Fruit fly (Drosophila melanogaster) S2 (cell line): ENCODE measurements around the gene CG12112.

Experiments
- CG8478 ChIP-seq: fragments of >200 bp; optimal IDR thresholded peaks from 2 replicates; lab custom pipeline; 2018
- CTCF ChIP-seq, 2 experiments: fragments of >200 bp; optimal IDR thresholded peaks; 2 replicates each; lab custom pipeline; 2018

DNA sequence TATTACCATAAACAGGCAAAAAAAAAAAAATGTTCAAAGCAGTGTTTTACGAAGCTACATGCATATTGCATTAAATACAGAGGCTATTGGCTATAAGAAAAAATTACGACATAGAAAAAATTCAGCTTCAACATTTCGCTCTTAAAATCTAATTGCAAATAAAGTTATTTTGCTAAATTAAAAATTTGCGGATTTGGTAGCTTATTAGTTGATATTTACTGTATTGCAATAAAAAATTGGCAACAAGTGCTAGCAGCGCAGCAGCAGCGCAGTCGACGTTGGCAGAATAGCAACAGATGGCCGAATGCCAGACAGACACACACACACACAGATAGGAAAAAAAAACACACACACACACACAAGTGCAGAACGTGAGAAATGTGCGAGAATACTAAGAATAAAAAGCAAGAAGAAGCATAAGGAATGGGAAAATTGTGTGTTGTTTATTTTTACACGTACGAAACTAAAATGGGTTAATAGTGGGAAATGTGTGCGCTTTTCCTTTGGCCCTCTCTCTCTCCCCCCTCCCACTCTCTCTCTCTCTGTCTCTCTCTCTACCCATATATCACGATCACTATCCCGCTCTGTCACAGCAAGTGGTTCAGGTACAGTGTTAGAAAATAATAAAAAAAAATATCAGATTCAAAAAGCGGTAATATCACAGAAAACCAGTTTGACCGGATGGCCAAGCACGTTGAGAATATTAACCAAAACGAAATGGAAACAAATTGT, 26.2 kb downstream of the CG12112 start:
- TF ChIP-seq CG8478 (lab: Kevin White, UChicago): no peak
- TF ChIP-seq CTCF (optimal IDR thresholded peaks at IDR 0.05; lab: Kevin White, UChicago): no peak
